Fruit fly (Drosophila melanogaster) whole organism, embryonic: ENCODE data around the gene CG15742.
A peak's percentile ranks its signal among the peaks of the same experiment; 100 is the strongest.

ENCODE experiments used
- CG11560 ChIP-seq: fragments of 200-800 bp; sonication (Bioruptor generic); IDR thresholded peaks from 3 replicates; pipeline ENCODE4 v1.3.6; 2022; ENCODE audit warnings: missing biosample characterization, missing genetic modification characterization
- CG15269 ChIP-seq: fragments of 200-800 bp; sonication (Bioruptor generic); optimal IDR thresholded peaks from 2 replicates; lab custom pipeline; 2018; ENCODE audit warnings: missing biosample characterization, mild to moderate bottlenecking, missing genetic modification characterization, moderate library complexity
- CG2116 ChIP-seq: fragments of 200-800 bp; sonication (Bioruptor generic); optimal IDR thresholded peaks from 3 replicates; lab custom pipeline; 2018; ENCODE audit warnings: missing biosample characterization, mild to moderate bottlenecking, missing genetic modification characterization
- CG4854 ChIP-seq: fragments of 200-800 bp; sonication (Bioruptor generic); optimal IDR thresholded peaks from 2 replicates; lab custom pipeline; 2016; ENCODE audit warnings: missing biosample characterization, missing genetic modification characterization, inconsistent platforms
- Dll ChIP-seq: fragments of 200-800 bp; sonication (Bioruptor generic); IDR thresholded peaks from 4 replicates; pipeline ENCODE4 v1.3.6; 2022; ENCODE audit warnings: missing biosample characterization, missing genetic modification characterization; ENCODE audit not compliant: partially characterized antibody
- Sox102F ChIP-seq: fragments of 200-800 bp; sonication (Bioruptor generic); optimal IDR thresholded peaks from 2 replicates; lab custom pipeline; 2018; ENCODE audit warnings: missing biosample characterization, mild to moderate bottlenecking, missing genetic modification characterization, moderate library complexity
- YL-1 ChIP-seq: fragments of 200-800 bp; sonication (Bioruptor generic); optimal IDR thresholded peaks from 3 replicates; lab custom pipeline; 2017; ENCODE audit warnings: missing biosample characterization, mild to moderate bottlenecking, missing genetic modification characterization
- h ChIP-seq: fragments of >200 bp; optimal IDR thresholded peaks from 2 replicates; lab custom pipeline; 2017
- onecut ChIP-seq: fragments of 200-800 bp; sonication (Bioruptor generic); IDR thresholded peaks from 2 replicates; pipeline ENCODE4 v1.3.6; 2022; ENCODE audit warnings: missing biosample characterization, missing genetic modification characterization
- scrt ChIP-seq: fragments of 200-800 bp; sonication (Bioruptor generic); optimal IDR thresholded peaks from 2 replicates; lab custom pipeline; 2018; ENCODE audit warnings: missing biosample characterization, mild to moderate bottlenecking, missing genetic modification characterization, moderate library complexity
- sima ChIP-seq: fragments of 200-800 bp; sonication (Bioruptor generic); optimal IDR thresholded peaks from 2 replicates; lab custom pipeline; 2016; ENCODE audit warnings: missing biosample characterization, missing genetic modification characterization
- so ChIP-seq: fragments of 200-800 bp; sonication (Bioruptor generic); IDR thresholded peaks from 3 replicates; pipeline ENCODE4 v1.3.6; 2022; ENCODE audit warnings: missing biosample characterization, missing genetic modification characterization
- sob ChIP-seq: fragments of 200-800 bp; sonication (Bioruptor generic); IDR thresholded peaks from 2 replicates; pipeline ENCODE4 v1.3.6; 2022; ENCODE audit warnings: missing biosample characterization, missing genetic modification characterization
- vvl ChIP-seq: fragments of 200-800 bp; sonication (Bioruptor generic); IDR thresholded peaks from 2 replicates; pipeline ENCODE4 v1.3.6; 2022; ENCODE audit warnings: missing biosample characterization, missing genetic modification characterization

- TF ChIP-seq CG4854 (no peak), CG2116 (GFP tag; lab: Kevin White, UChicago) (peak; percentile 53), CG11560 (tag; lab: Robert Waterston, UW) (no peak), scrt (no peak), CG15269 (tag; lab: Kevin White, UChicago) (no peak), Sox102F (GFP tag; lab: Kevin White, UChicago) (no peak), onecut (GFP tag; lab: Robert Waterston, UW) (no peak), so (GFP tag; lab: Robert Waterston, UW) (no peak), vvl (no peak), Dll (GFP tag; lab: Robert Waterston, UW) (peak; percentile 81), YL-1 (GFP tag; lab: Kevin White, UChicago) (no peak), h (lab: Kevin White, UChicago) (no peak), sob (GFP tag; lab: Robert Waterston, UW) (no peak), sima (no peak)
These were observed 27.5 kb upstream of the CG15742 start for dm6 chrX:13285749-13286336.
